Worm (Caenorhabditis elegans): ENCODE measurements around the gene Y44A6D.1.

- no peak for TF ChIP-seq unc-130 (tag; optimal IDR thresholded peaks at IDR 0.05)
- no peak for TF ChIP-seq ces-1 (GFP tag; optimal IDR thresholded peaks at IDR 0.05)
Measured at ce11 chrV:20831867-20832266, 42.0 kb upstream of the Y44A6D.1 start.

Measured in whole organism, L1 larva.